Worm (Caenorhabditis elegans) whole organism, L3 larva: ENCODE data around the gene W08F4.7.

Source experiments
- R02D3.7 ChIP-seq: fragments of 150-350 bp; optimal IDR thresholded peaks from 2 replicates; lab custom pipeline; 2014; ENCODE audit warnings: missing biosample characterization, missing genetic modification characterization
- ama-1 ChIP-seq: fragments of 150-350 bp; optimal IDR thresholded peaks from 2 replicates; lab custom pipeline; 2018
- ceh-28 ChIP-seq: fragments of 150-350 bp; optimal IDR thresholded peaks from 2 replicates; lab custom pipeline; 2014; ENCODE audit warnings: missing biosample characterization, missing genetic modification reagents, missing genetic modification characterization
- elt-2 ChIP-seq: sonication (generic microtip); optimal IDR thresholded peaks from 2 replicates; lab custom pipeline; 2016; ENCODE audit warnings: missing genetic modification reagents, mild to moderate bottlenecking, missing genetic modification characterization, missing compliant biosample characterization
- jun-1 ChIP-seq: fragments of 150-350 bp; optimal IDR thresholded peaks from 2 replicates; lab custom pipeline; 2014; ENCODE audit warnings: missing biosample characterization, missing genetic modification reagents, missing genetic modification characterization
- nhr-11 ChIP-seq: fragments of 150-350 bp; optimal IDR thresholded peaks from 2 replicates; lab custom pipeline; 2014; ENCODE audit warnings: missing biosample characterization, missing genetic modification characterization
- nhr-76 ChIP-seq: fragments of 150-350 bp; sonication (generic microtip); optimal IDR thresholded peaks from 5 replicates; lab custom pipeline; 2014; ENCODE audit warnings: missing biosample characterization, missing genetic modification characterization
- sea-2 ChIP-seq: fragments of 150-350 bp; sonication (generic microtip); optimal IDR thresholded peaks from 4 replicates; lab custom pipeline; 2014; ENCODE audit warnings: missing biosample characterization, missing genetic modification reagents, missing genetic modification characterization
- snpc-4 ChIP-seq: fragments of 150-350 bp; optimal IDR thresholded peaks from 2 replicates; lab custom pipeline; 2014; ENCODE audit warnings: missing biosample characterization, missing genetic modification characterization
- unc-39 ChIP-seq: sonication (generic microtip); optimal IDR thresholded peaks from 4 replicates; lab custom pipeline; 2017; ENCODE audit warnings: missing biosample characterization, missing genetic modification characterization

DNA sequence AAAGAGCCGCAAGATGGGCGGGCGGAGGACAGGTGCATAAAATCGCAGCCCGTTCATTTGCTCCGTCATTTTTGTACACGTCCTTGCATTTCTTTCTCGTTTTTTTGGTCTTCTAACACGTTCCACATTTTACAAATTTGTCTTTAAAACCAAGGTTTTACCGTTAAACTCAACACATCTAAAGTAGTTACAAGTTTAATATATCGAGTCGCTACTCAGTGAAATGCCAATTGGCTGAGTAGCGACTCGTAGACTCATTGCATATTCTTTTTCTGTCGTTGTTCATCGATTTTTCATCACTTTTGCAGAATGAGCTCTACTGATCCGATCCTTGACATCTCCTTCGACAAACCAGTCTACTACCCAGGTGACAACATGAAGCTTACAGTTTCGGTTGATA is 49.7 kb upstream of the W08F4.7 start, which contains the start of gene arrd-1:
- no peak for TF ChIP-seq snpc-4
- TF ChIP-seq jun-1 (tag; lab: Kevin White, UChicago) = no peak
- TF ChIP-seq unc-39 (tag; lab: Kevin White, UChicago) = no peak
- no peak for TF ChIP-seq R02D3.7 (tag; lab: Kevin White, UChicago)
- no peak for TF ChIP-seq elt-2 (tag; lab: Kevin White, UChicago)
- TF ChIP-seq sea-2 (GFP tag; lab: Kevin White, UChicago) = no peak
- no peak for TF ChIP-seq nhr-11
- no peak for TF ChIP-seq nhr-76 (tag; lab: Kevin White, UChicago)
- no peak for TF ChIP-seq ceh-28 (tag; lab: Kevin White, UChicago)
- no peak for TF ChIP-seq ama-1 (lab: Kevin White, UChicago)
